Worm (Caenorhabditis elegans) whole organism, early embryonic: Measurements from ENCODE around the gene srg-46.

Experiments
- B0310.2 ChIP-seq: sonication (generic microtip); optimal IDR thresholded peaks from 2 replicates; lab custom pipeline; 2016; ENCODE audit warnings: mild to moderate bottlenecking, missing genetic modification characterization, missing compliant biosample characterization
- F13C5.2 ChIP-seq: sonication (generic microtip); optimal IDR thresholded peaks from 2 replicates; lab custom pipeline; 2017; ENCODE audit warnings: mild to moderate bottlenecking, missing genetic modification characterization, inconsistent platforms, missing compliant biosample characterization
- aly-1 ChIP-seq: sonication (generic microtip); optimal IDR thresholded peaks from 2 replicates; lab custom pipeline; 2016; ENCODE audit warnings: missing genetic modification characterization, missing compliant biosample characterization
- ama-1 ChIP-seq: fragments of 150-350 bp; optimal IDR thresholded peaks from 2 replicates; lab custom pipeline; 2014
- ceh-13 ChIP-seq: fragments of 200-800 bp; sonication (Bioruptor generic); optimal IDR thresholded peaks from 2 replicates; lab custom pipeline; 2018; ENCODE audit warnings: mild to moderate bottlenecking, missing genetic modification characterization, missing compliant biosample characterization
- ceh-36 ChIP-seq: sonication (generic microtip); optimal IDR thresholded peaks from 2 replicates; lab custom pipeline; 2016; ENCODE audit warnings: missing genetic modification characterization, inconsistent platforms, missing compliant biosample characterization
- ets-7 ChIP-seq: sonication (generic microtip); optimal IDR thresholded peaks from 2 replicates; lab custom pipeline; 2016; ENCODE audit warnings: missing genotype, missing genetic modification characterization, missing compliant biosample characterization
- flt-1 ChIP-seq: fragments of 200-800 bp; sonication (Bioruptor generic); IDR thresholded peaks from 2 replicates; pipeline ENCODE4 v1.3.6; 2022; ENCODE audit warnings: missing genetic modification characterization, missing compliant biosample characterization
- hmbx-1 ChIP-seq: sonication (generic microtip); optimal IDR thresholded peaks from 2 replicates; lab custom pipeline; 2016; ENCODE audit warnings: mild to moderate bottlenecking, missing genetic modification characterization, missing compliant biosample characterization
- hmg-4 ChIP-seq: fragments of 200-800 bp; sonication (Bioruptor generic); optimal IDR thresholded peaks from 2 replicates; lab custom pipeline; 2018; ENCODE audit warnings: mild to moderate bottlenecking, missing genetic modification characterization, missing compliant biosample characterization
- hnd-1 ChIP-seq: sonication (generic microtip); optimal IDR thresholded peaks from 2 replicates; lab custom pipeline; 2016; ENCODE audit warnings: missing genetic modification characterization, missing compliant biosample characterization
- pes-1 ChIP-seq: fragments of 200-800 bp; sonication (Bioruptor generic); IDR thresholded peaks from 2 replicates; pipeline ENCODE4 v1.3.6; 2022; ENCODE audit warnings: missing genetic modification reagents, missing genetic modification characterization, missing compliant biosample characterization
- scrt-1 ChIP-seq: fragments of 200-800 bp; sonication (Bioruptor generic); IDR thresholded peaks from 2 replicates; pipeline ENCODE4 v1.3.6; 2022; ENCODE audit warnings: missing genetic modification characterization, missing compliant biosample characterization
- sea-1 ChIP-seq: fragments of 200-800 bp; sonication (Bioruptor generic); conservative IDR thresholded peaks from 2 replicates; pipeline ENCODE4 v1.3.6; 2022; ENCODE audit warnings: missing genetic modification characterization, missing compliant biosample characterization
- tbx-11 ChIP-seq: fragments of 200-800 bp; sonication (Bioruptor generic); IDR thresholded peaks from 2 replicates; pipeline ENCODE4 v1.3.6; 2022; ENCODE audit warnings: missing genetic modification characterization, missing compliant biosample characterization
- tbx-37 ChIP-seq: fragments of 200-800 bp; sonication (Bioruptor generic); conservative IDR thresholded peaks from 2 replicates; pipeline ENCODE4 v1.3.6; 2022; ENCODE audit warnings: missing genetic modification reagents, missing genetic modification characterization, missing compliant biosample characterization
- tra-4 ChIP-seq: sonication (generic microtip); optimal IDR thresholded peaks from 2 replicates; lab custom pipeline; 2017; ENCODE audit warnings: missing genetic modification characterization, missing compliant biosample characterization

The srg-46 gene

DNA sequence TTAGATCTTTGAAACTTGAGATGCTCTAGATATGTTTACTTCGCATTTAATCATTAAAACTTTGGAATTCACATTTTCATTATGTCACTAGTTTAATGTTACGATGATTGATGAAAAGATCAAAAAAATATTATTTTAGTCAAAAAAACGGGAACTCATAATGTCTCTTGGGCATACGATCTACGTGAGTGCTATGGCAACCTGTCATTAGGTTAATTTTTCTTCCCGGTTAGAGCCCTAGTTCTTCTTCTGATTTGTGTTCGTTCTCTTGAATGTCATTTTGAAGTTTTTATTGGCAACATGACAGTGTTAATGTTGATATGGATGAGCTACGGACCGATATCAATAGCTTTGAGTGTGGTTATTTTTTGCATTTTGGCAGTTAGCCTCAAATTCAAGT is at the start of gene srg-46:
srg-46 (plus strand) TSS at position 301 of the 400 bp plus-strand sequence.
- TF ChIP-seq tbx-37 (GFP tag; lab: Robert Waterston, UW) (no peak), B0310.2 (tag; lab: Kevin White, UChicago) (no peak), hnd-1 (tag; lab: Kevin White, UChicago) (no peak), ceh-13 (no peak), F13C5.2 (tag; lab: Kevin White, UChicago) (no peak), ets-7 (tag; lab: Kevin White, UChicago) (no peak), scrt-1 (GFP tag; lab: Robert Waterston, UW) (no peak), tra-4 (tag; lab: Kevin White, UChicago) (no peak), hmbx-1 (tag; lab: Kevin White, UChicago) (no peak), hmg-4 (GFP tag; lab: Kevin White, UChicago) (no peak), pes-1 (no peak), ceh-36 (no peak), flt-1 (GFP tag; lab: Robert Waterston, UW) (no peak), ama-1 (lab: Kevin White, UChicago) (no peak), sea-1 (GFP tag; lab: Robert Waterston, UW) (no peak), aly-1 (tag; lab: Kevin White, UChicago) (no peak), tbx-11 (GFP tag; lab: Robert Waterston, UW) (no peak)

DNA sequence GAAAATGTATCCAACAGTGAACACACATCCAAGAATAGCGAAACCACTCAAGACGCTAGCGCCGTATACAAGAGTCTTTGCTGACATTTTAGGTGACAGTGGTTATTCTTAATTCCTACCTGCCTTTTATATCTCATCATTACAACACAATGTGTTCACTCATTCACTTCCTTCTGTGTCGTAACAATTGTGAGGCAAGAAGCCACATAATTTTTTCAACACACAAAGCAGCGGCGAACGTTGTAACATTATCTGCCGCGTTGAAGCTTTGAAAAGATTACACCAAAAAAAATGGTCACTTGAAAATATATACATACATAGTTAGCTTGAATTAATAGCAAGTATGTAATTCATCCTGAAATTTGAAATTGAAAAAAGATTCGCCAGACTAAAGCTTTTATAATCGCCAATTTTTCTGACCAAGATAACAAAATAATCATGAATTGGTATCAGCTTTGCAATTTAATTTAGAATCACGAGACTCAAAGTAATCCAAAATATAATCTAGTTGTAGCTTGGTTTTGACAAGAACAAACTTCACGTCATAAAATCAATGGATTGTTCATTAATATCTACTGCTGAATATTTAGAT is 45.5 kb upstream of the srg-46 start, which contains the start of the genes col-161 and srh-18:
col-161 (minus strand) TSS at position 101 of the 592 bp plus-strand sequence.
srh-18 (plus strand) TSS at position 542 of the 592 bp plus-strand sequence.
- no peak for TF ChIP-seq tbx-37 (GFP tag; lab: Robert Waterston, UW)
- TF ChIP-seq sea-1 (GFP tag; lab: Robert Waterston, UW), result no peak
- TF ChIP-seq ceh-36, result no peak
- no peak for TF ChIP-seq B0310.2 (tag; lab: Kevin White, UChicago)
- no peak for TF ChIP-seq tbx-11 (GFP tag; lab: Robert Waterston, UW)
- TF ChIP-seq ceh-13, result no peak
- TF ChIP-seq ama-1 (lab: Kevin White, UChicago), result no peak
- TF ChIP-seq aly-1 (tag; lab: Kevin White, UChicago), result no peak
- TF ChIP-seq hnd-1 (tag; lab: Kevin White, UChicago), result no peak
- TF ChIP-seq tra-4 (tag; lab: Kevin White, UChicago), result no peak
- no peak for TF ChIP-seq pes-1

ce11 chrV:13320676-13321075 is 42.8 kb upstream of the srg-46 start, which contains the start of gene srh-15:
Gene srh-15, plus strand, starts transcription at chrV:13320976.
- TF ChIP-seq B0310.2 (tag; lab: Kevin White, UChicago) (no peak), flt-1 (GFP tag; lab: Robert Waterston, UW) (no peak)

ce11 chrV:13324933-13325760 is 38.4 kb upstream of the srg-46 start, which contains the start of gene C50B6.7:
Gene C50B6.7, minus strand, starts transcription at chrV:13324983.
- TF ChIP-seq aly-1 (tag; lab: Kevin White, UChicago), result no peak
- no peak for TF ChIP-seq hnd-1 (tag; lab: Kevin White, UChicago)
- no peak for TF ChIP-seq flt-1 (GFP tag; lab: Robert Waterston, UW)
- TF ChIP-seq B0310.2 (tag; lab: Kevin White, UChicago), result no peak
- no peak for TF ChIP-seq tbx-11 (GFP tag; lab: Robert Waterston, UW)
- TF ChIP-seq hmbx-1 (tag; lab: Kevin White, UChicago), result no peak
- TF ChIP-seq ets-7 (tag; lab: Kevin White, UChicago), result no peak
- no peak for TF ChIP-seq tra-4 (tag; lab: Kevin White, UChicago)
- no peak for TF ChIP-seq ceh-36

ce11 chrV:13327463-13327862 is 36.1 kb upstream of the srg-46 start, which contains the start of gene str-37:
Gene str-37, plus strand, starts transcription at chrV:13327763.
- TF ChIP-seq ceh-13 (no peak), hmbx-1 (tag; lab: Kevin White, UChicago) (no peak), sea-1 (GFP tag; lab: Robert Waterston, UW) (no peak)

DNA sequence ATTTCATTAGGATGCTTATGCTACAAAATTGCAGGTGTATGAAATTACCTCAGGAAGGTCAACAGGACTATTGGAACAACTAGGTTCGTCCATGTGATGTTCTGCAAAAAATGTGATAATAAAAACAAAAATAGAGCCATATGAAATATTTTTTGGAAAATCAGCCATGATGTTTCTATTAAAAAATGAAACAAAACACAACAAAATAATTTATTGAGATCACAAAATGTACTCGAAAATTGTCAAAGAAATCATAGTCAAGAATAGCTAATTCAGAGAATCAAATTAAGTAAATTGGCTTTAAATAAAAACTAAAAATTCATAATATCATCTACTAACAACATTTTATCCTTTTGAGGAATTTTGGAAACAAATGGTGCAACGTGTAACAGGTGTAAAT is 32.6 kb upstream of the srg-46 start, which contains the start of gene nhr-129:
nhr-129 (minus strand) TSS at position 101 of the 400 bp plus-strand sequence.
- TF ChIP-seq hmg-4 (GFP tag; lab: Kevin White, UChicago), result no peak
- no peak for TF ChIP-seq ceh-13
- no peak for TF ChIP-seq flt-1 (GFP tag; lab: Robert Waterston, UW)
- TF ChIP-seq ama-1 (lab: Kevin White, UChicago), result no peak
- TF ChIP-seq ets-7 (tag; lab: Kevin White, UChicago), result no peak
- TF ChIP-seq hmbx-1 (tag; lab: Kevin White, UChicago), result no peak
- TF ChIP-seq ceh-36, result no peak
- TF ChIP-seq tbx-11 (GFP tag; lab: Robert Waterston, UW), result no peak
- no peak for TF ChIP-seq F13C5.2 (tag; lab: Kevin White, UChicago)
- TF ChIP-seq sea-1 (GFP tag; lab: Robert Waterston, UW), result no peak
- no peak for TF ChIP-seq pes-1
- TF ChIP-seq tbx-37 (GFP tag; lab: Robert Waterston, UW), result no peak
- TF ChIP-seq scrt-1 (GFP tag; lab: Robert Waterston, UW), result no peak
- no peak for TF ChIP-seq hnd-1 (tag; lab: Kevin White, UChicago)
- no peak for TF ChIP-seq tra-4 (tag; lab: Kevin White, UChicago)
- no peak for TF ChIP-seq B0310.2 (tag; lab: Kevin White, UChicago)
- TF ChIP-seq aly-1 (tag; lab: Kevin White, UChicago), result no peak
